Worm (Caenorhabditis elegans) whole organism, L4 larva: ENCODE results near the gene F22D3.4.

ENCODE experiments used
- D1046.2 ChIP-seq: fragments of 200-800 bp; sonication (Bioruptor generic); IDR thresholded peaks from 2 replicates; pipeline ENCODE4 v1.3.6; 2022; ENCODE audit warnings: missing genetic modification characterization, missing compliant biosample characterization
- F37D6.2 ChIP-seq: sonication (generic microtip); optimal IDR thresholded peaks from 2 replicates; lab custom pipeline; 2016; ENCODE audit warnings: mild to moderate bottlenecking, missing genetic modification characterization, missing compliant biosample characterization
- Y48G9A.11 ChIP-seq: fragments of 200-800 bp; sonication (Bioruptor generic); IDR thresholded peaks from 2 replicates; pipeline ENCODE4 v1.3.6; 2022; ENCODE audit warnings: missing genetic modification reagents, missing genetic modification characterization, missing compliant biosample characterization
- Y75B8A.6 ChIP-seq: fragments of 200-800 bp; sonication (Bioruptor generic); IDR thresholded peaks from 2 replicates; pipeline ENCODE4 v1.3.6; 2022; ENCODE audit warnings: missing genetic modification reagents, missing genetic modification characterization, missing compliant biosample characterization
- aha-1 ChIP-seq: fragments of 150-350 bp; peaks from one replicate; lab custom pipeline; 2014; ENCODE audit warnings: missing biosample characterization, missing genetic modification characterization
- aly-2 ChIP-seq: sonication (generic microtip); optimal IDR thresholded peaks from 2 replicates; lab custom pipeline; 2018; ENCODE audit warnings: missing biosample characterization, missing genetic modification characterization
- ama-1 ChIP-seq: fragments of 150-350 bp; optimal IDR thresholded peaks from 2 replicates; lab custom pipeline; 2014; ENCODE audit warnings: inconsistent platforms, mixed read lengths
- ceh-28 ChIP-seq: fragments of 150-350 bp; optimal IDR thresholded peaks from 2 replicates; lab custom pipeline; 2014; ENCODE audit warnings: missing biosample characterization, missing genetic modification reagents, missing genetic modification characterization
- ceh-32 ChIP-seq: sonication (generic microtip); optimal IDR thresholded peaks from 2 replicates; lab custom pipeline; 2016; ENCODE audit warnings: mild to moderate bottlenecking, missing genetic modification characterization, missing compliant biosample characterization; ENCODE audit not compliant: poor library complexity
- cey-2 ChIP-seq: sonication (generic microtip); optimal IDR thresholded peaks from 3 replicates; lab custom pipeline; 2017; ENCODE audit warnings: missing genetic modification characterization, mild to moderate bottlenecking, missing compliant biosample characterization, antibody characterized with exemption, borderline replicate concordance; ENCODE audit not compliant: insufficient read depth
- ctbp-1 ChIP-seq: fragments of 200-800 bp; sonication (Bioruptor generic); IDR thresholded peaks from 2 replicates; pipeline ENCODE4 v1.3.6; 2022; ENCODE audit warnings: missing genetic modification reagents, missing genetic modification characterization, missing compliant biosample characterization
- daf-16 ChIP-seq, 3 experiments: sonication (generic microtip); optimal IDR thresholded peaks; 2 replicates each; lab custom pipeline; 2016 to 2017; ENCODE audit warnings: missing genetic modification characterization in 3 of 3, missing genetic modification reagents in 3 of 3, mild to moderate bottlenecking in 2 of 3, missing compliant biosample characterization in 2 of 3, missing biosample characterization in 1 of 3, moderate library complexity in 1 of 3
- dmd-6 ChIP-seq: fragments of 200-800 bp; sonication (Bioruptor generic); IDR thresholded peaks from 2 replicates; pipeline ENCODE4 v1.3.6; 2022; ENCODE audit warnings: missing genetic modification reagents, missing genetic modification characterization, missing compliant biosample characterization
- dmd-9 ChIP-seq: fragments of 200-800 bp; sonication (Bioruptor generic); IDR thresholded peaks from 2 replicates; pipeline ENCODE4 v1.3.6; 2022; ENCODE audit warnings: missing genetic modification reagents, missing genetic modification characterization, missing compliant biosample characterization
- duxl-1 ChIP-seq: sonication (generic microtip); optimal IDR thresholded peaks from 2 replicates; lab custom pipeline; 2016; ENCODE audit warnings: mild to moderate bottlenecking, missing genetic modification characterization, moderate library complexity, missing compliant biosample characterization; ENCODE audit not compliant: poor library complexity
- egl-43 ChIP-seq: fragments of 200-800 bp; sonication (Bioruptor generic); IDR thresholded peaks from 2 replicates; pipeline ENCODE4 v1.3.6; 2022; ENCODE audit warnings: missing genetic modification reagents, missing genetic modification characterization, missing compliant biosample characterization
- fos-1 ChIP-seq: fragments of 150-350 bp; optimal IDR thresholded peaks from 2 replicates; lab custom pipeline; 2014; ENCODE audit warnings: missing biosample characterization, missing genetic modification characterization
- lin-1 ChIP-seq: fragments of 200-800 bp; sonication (Bioruptor generic); IDR thresholded peaks from 2 replicates; pipeline ENCODE4 v1.3.6; 2022; ENCODE audit warnings: missing genetic modification reagents, missing genetic modification characterization, missing compliant biosample characterization
- lin-29 ChIP-seq: fragments of 200-800 bp; sonication (Bioruptor generic); IDR thresholded peaks from 2 replicates; pipeline ENCODE4 v1.3.6; 2022; ENCODE audit warnings: missing genetic modification reagents, missing genetic modification characterization, missing compliant biosample characterization
- lsy-2 ChIP-seq, 2 experiments: fragments of 150-350 bp in 1 of 2; sonication (generic microtip) in 1 of 2; optimal IDR thresholded peaks; 2 replicates each; lab custom pipeline; 2014 to 2017; ENCODE audit warnings: missing biosample characterization in 2 of 2, missing genetic modification characterization in 2 of 2
- madf-5 ChIP-seq, 2 experiments: fragments of 200-800 bp; sonication (Bioruptor generic); IDR thresholded peaks; 2 replicates each; pipeline ENCODE4 v1.3.6; 2022; ENCODE audit warnings: missing compliant biosample characterization in 2 of 2, missing genetic modification characterization in 2 of 2
- mdl-1 ChIP-seq, 2 experiments: fragments of 150-350 bp in 1 of 2; sonication (generic microtip) in 1 of 2; optimal IDR thresholded peaks; 2 replicates each; lab custom pipeline; 2014 to 2017; ENCODE audit warnings: missing biosample characterization in 2 of 2, missing genetic modification characterization in 2 of 2
- mxl-3 ChIP-seq: fragments of 200-800 bp; sonication (Bioruptor generic); optimal IDR thresholded peaks from 2 replicates; lab custom pipeline; 2018; ENCODE audit warnings: mild to moderate bottlenecking, missing genetic modification characterization, missing compliant biosample characterization
- nhr-102 ChIP-seq: sonication (generic microtip); optimal IDR thresholded peaks from 2 replicates; lab custom pipeline; 2016; ENCODE audit warnings: mild to moderate bottlenecking, missing genetic modification characterization, moderate library complexity, missing compliant biosample characterization
- nhr-237 ChIP-seq: sonication (generic microtip); optimal IDR thresholded peaks from 2 replicates; lab custom pipeline; 2017; ENCODE audit warnings: missing biosample characterization, missing genetic modification characterization
- nhr-28 ChIP-seq: fragments of 150-350 bp; optimal IDR thresholded peaks from 2 replicates; lab custom pipeline; 2014; ENCODE audit warnings: missing biosample characterization, missing genetic modification characterization
- nhr-41 ChIP-seq: fragments of 200-800 bp; sonication (Bioruptor generic); IDR thresholded peaks from 2 replicates; pipeline ENCODE4 v1.3.6; 2022; ENCODE audit warnings: missing genetic modification reagents, missing genetic modification characterization, missing compliant biosample characterization
- nhr-42 ChIP-seq: fragments of 200-800 bp; sonication (Bioruptor generic); IDR thresholded peaks from 2 replicates; pipeline ENCODE4 v1.3.6; 2022; ENCODE audit warnings: missing genetic modification characterization, missing compliant biosample characterization
- nhr-6 ChIP-seq: fragments of 150-350 bp; optimal IDR thresholded peaks from 2 replicates; lab custom pipeline; 2014; ENCODE audit warnings: missing biosample characterization, missing genetic modification characterization
- nhr-76 ChIP-seq: fragments of 150-350 bp; optimal IDR thresholded peaks from 2 replicates; lab custom pipeline; 2014; ENCODE audit warnings: missing biosample characterization, missing genetic modification characterization
- nhr-77 ChIP-seq: fragments of 150-350 bp; optimal IDR thresholded peaks from 2 replicates; lab custom pipeline; 2014; ENCODE audit warnings: missing biosample characterization, missing genetic modification characterization
- pqm-1 ChIP-seq: sonication (generic microtip); optimal IDR thresholded peaks from 2 replicates; lab custom pipeline; 2017; ENCODE audit warnings: missing biosample characterization, missing genetic modification characterization
- set-16 ChIP-seq: fragments of 200-800 bp; sonication (Bioruptor generic); IDR thresholded peaks from 2 replicates; pipeline ENCODE4 v1.3.6; 2022; ENCODE audit warnings: missing genetic modification reagents, missing genetic modification characterization, missing compliant biosample characterization
- skn-1 ChIP-seq: fragments of 150-350 bp; optimal IDR thresholded peaks from 2 replicates; lab custom pipeline; 2014; ENCODE audit warnings: missing biosample characterization, missing genetic modification characterization
- snpc-4 ChIP-seq: fragments of 150-350 bp; optimal IDR thresholded peaks from 2 replicates; lab custom pipeline; 2014; ENCODE audit warnings: missing biosample characterization, missing genetic modification characterization
- spr-1 ChIP-seq: sonication (generic microtip); optimal IDR thresholded peaks from 2 replicates; lab custom pipeline; 2016; ENCODE audit warnings: mild to moderate bottlenecking, missing genetic modification characterization, missing compliant biosample characterization
- tag-97 ChIP-seq: fragments of 200-800 bp; sonication (Bioruptor generic); IDR thresholded peaks from 2 replicates; pipeline ENCODE4 v1.3.6; 2022; ENCODE audit warnings: missing genetic modification characterization, missing compliant biosample characterization
- tra-1 ChIP-seq: fragments of 200-800 bp; sonication (Bioruptor generic); IDR thresholded peaks from 2 replicates; pipeline ENCODE4 v1.3.6; 2022; ENCODE audit warnings: missing genetic modification reagents, missing genetic modification characterization, missing compliant biosample characterization
- unc-39 ChIP-seq: sonication (generic microtip); optimal IDR thresholded peaks from 2 replicates; lab custom pipeline; 2017; ENCODE audit warnings: missing biosample characterization, missing genetic modification characterization
- unc-62 ChIP-seq, 3 experiments: fragments of 150-350 bp in 1 of 3; sonication (generic microtip); optimal IDR thresholded peaks in 2 of 3; peaks in 1 of 3; 1 replicate in 1 of 3; 2 replicates in 2 of 3; lab custom pipeline; 2014 to 2017; ENCODE audit warnings: missing biosample characterization in 3 of 3, missing genetic modification characterization in 3 of 3, missing genetic modification reagents in 3 of 3, missing genotype in 1 of 3
- zfp-3 ChIP-seq: fragments of 200-800 bp; sonication (Bioruptor generic); conservative IDR thresholded peaks from 2 replicates; pipeline ENCODE4 v1.3.6; 2022; ENCODE audit warnings: missing genetic modification reagents, missing genetic modification characterization, missing compliant biosample characterization

The F22D3.4 gene

ce11 chrII:6919363-6919851, 8.0 kb downstream of the F22D3.4 start, which contains the start of gene B0252.1 (continued):
- TF ChIP-seq duxl-1 (tag; lab: Kevin White, UChicago) (no peak), unc-62 (GFP tag; optimal IDR thresholded peaks at IDR 0.05 in 1 of 2; lab: Kevin White, UChicago) (no peak), unc-62 (tag; optimal IDR thresholded peaks at IDR 0.05; lab: Kevin White, UChicago) (no peak), madf-5 (GFP tag; IDR thresholded peaks at IDR 0.05; lab: Robert Waterston, UW) (no peak), nhr-42 (GFP tag; lab: Robert Waterston, UW) (no peak), D1046.2 (GFP tag; lab: Robert Waterston, UW) (no peak), Y75B8A.6 (GFP tag; lab: Robert Waterston, UW) (no peak), aly-2 (tag; lab: Kevin White, UChicago) (no peak), daf-16 (GFP tag; optimal IDR thresholded peaks at IDR 0.05; lab: Kevin White, UChicago) (no peak), daf-16 (tag; optimal IDR thresholded peaks at IDR 0.05; lab: Kevin White, UChicago) (peak; percentile 25), nhr-77 (tag; lab: Kevin White, UChicago) (peak; percentile 27), nhr-102 (tag; lab: Kevin White, UChicago) (peak; percentile 31)

ce11 chrII:6918862-6919261, 8.5 kb downstream of the F22D3.4 start, which contains the start of gene B0252.5:
Gene B0252.5, minus strand, starts transcription at chrII:6918878.
- no peak for TF ChIP-seq daf-16 (GFP tag; optimal IDR thresholded peaks at IDR 0.05; lab: Kevin White, UChicago)
- TF ChIP-seq daf-16 (tag; optimal IDR thresholded peaks at IDR 0.05; lab: Kevin White, UChicago) = peak; percentile 27
- TF ChIP-seq pqm-1 (tag; lab: Kevin White, UChicago) = peak; percentile 77
- no peak for TF ChIP-seq nhr-28 (tag; lab: Kevin White, UChicago)

- TF ChIP-seq unc-39 (tag; lab: Kevin White, UChicago) (no peak), spr-1 (no peak), tra-1 (GFP tag; lab: Robert Waterston, UW) (no peak), dmd-9 (GFP tag; lab: Robert Waterston, UW) (no peak), ceh-32 (tag; lab: Kevin White, UChicago) (no peak), lin-29 (GFP tag; lab: Robert Waterston, UW) (no peak), aha-1 (tag; lab: Kevin White, UChicago) (peak; percentile 42), daf-16 (GFP tag; optimal IDR thresholded peaks at IDR 0.05; lab: Kevin White, UChicago) (no peak), daf-16 (tag; optimal IDR thresholded peaks at IDR 0.05; lab: Kevin White, UChicago) (no peak)
- TF ChIP-seq, all 104 proteins: peak for 1
Observed at ce11 chrII:6917710-6918109, 9.7 kb downstream of the F22D3.4 start, which contains the start of gene B0252.11. Gene B0252.11, minus strand, starts transcription at chrII:6917810.

- TF ChIP-seq nhr-41 (GFP tag; lab: Robert Waterston, UW) (no peak), nhr-6 (tag; lab: Kevin White, UChicago) (no peak), mxl-3 (GFP tag; lab: Kevin White, UChicago) (no peak), nhr-237 (tag; lab: Kevin White, UChicago) (no peak), lin-1 (GFP tag; lab: Robert Waterston, UW) (no peak), madf-5 (GFP tag; IDR thresholded peaks at IDR 0.05; lab: Robert Waterston, UW) (no peak), aha-1 (tag; lab: Kevin White, UChicago) (no peak), cey-2 (no peak), F37D6.2 (tag; lab: Kevin White, UChicago) (no peak), mdl-1 (tag; optimal IDR thresholded peaks at IDR 0.05; lab: Kevin White, UChicago) (no peak), set-16 (GFP tag; lab: Robert Waterston, UW) (no peak), nhr-76 (no peak), skn-1 (tag; lab: Kevin White, UChicago) (no peak), fos-1 (no peak)
Observed at ce11 chrII:6915875-6916274, 11.5 kb downstream of the F22D3.4 start, which contains the start of gene B0252.8. Gene B0252.8, plus strand, starts transcription at chrII:6916166.

- TF ChIP-seq nhr-41 (GFP tag; lab: Robert Waterston, UW) (no peak), lsy-2 (tag; optimal IDR thresholded peaks at IDR 0.05; lab: Kevin White, UChicago) (peak in 1 of 2 experiments; percentile 82), nhr-28 (tag; lab: Kevin White, UChicago) (peak; percentile 15), ctbp-1 (GFP tag; lab: Robert Waterston, UW) (peak; percentile 14; the same call in 1 of the 2 replicates), zfp-3 (GFP tag; lab: Robert Waterston, UW) (peak; percentile 76; the same call in 1 of the 2 replicates), dmd-9 (GFP tag; lab: Robert Waterston, UW) (peak; percentile 95), snpc-4 (tag; lab: Kevin White, UChicago) (no peak), egl-43 (GFP tag; lab: Robert Waterston, UW) (no peak), tag-97 (GFP tag; lab: Robert Waterston, UW) (peak; percentile 91; the same call in 1 of the 2 replicates), F37D6.2 (tag; lab: Kevin White, UChicago) (no peak), unc-62 (GFP tag; optimal IDR thresholded peaks at IDR 0.05 in 1 of 2; lab: Kevin White, UChicago) (no peak), unc-62 (tag; optimal IDR thresholded peaks at IDR 0.05; lab: Kevin White, UChicago) (no peak), ceh-28 (tag; lab: Kevin White, UChicago) (no peak), pqm-1 (tag; lab: Kevin White, UChicago) (no peak), ama-1 (lab: Kevin White, UChicago) (no peak), set-16 (GFP tag; lab: Robert Waterston, UW) (no peak), dmd-6 (peak; percentile 83), Y48G9A.11 (peak; percentile 81)
Observed at ce11 chrII:6913309-6913708, 14.1 kb downstream of the F22D3.4 start, which contains the start of gene cyn-10. Gene cyn-10, minus strand, starts transcription at chrII:6913365.
